Worm (Caenorhabditis elegans) whole organism, L4 larva: ENCODE results near the gene fcd-2.
A peak's percentile ranks its signal among the peaks of the same experiment; 100 is the strongest.
"Not testable (repeated sequence)": the region's sequence is repeated elsewhere in the genome, so short reads cannot be mapped to it uniquely, and the experiment has no call there.

ENCODE experiments used
- D1046.2 ChIP-seq: fragments of 200-800 bp; sonication (Bioruptor generic); IDR thresholded peaks from 2 replicates; pipeline ENCODE4 v1.3.6; 2022; ENCODE audit warnings: missing genetic modification characterization, missing compliant biosample characterization
- F49E8.2 ChIP-seq: sonication (generic microtip); optimal IDR thresholded peaks from 2 replicates; lab custom pipeline; 2016; ENCODE audit warnings: missing compliant biosample characterization, mild to moderate bottlenecking, missing genetic modification characterization, borderline replicate concordance
- T26A8.4 ChIP-seq: fragments of 200-800 bp; sonication (Bioruptor generic); IDR thresholded peaks from 2 replicates; pipeline ENCODE4 v1.3.6; 2022; ENCODE audit warnings: missing genetic modification characterization, missing compliant biosample characterization
- Y105C5A.15 ChIP-seq: fragments of 200-800 bp; sonication (Bioruptor generic); IDR thresholded peaks from 2 replicates; pipeline ENCODE4 v1.3.6; 2022; ENCODE audit warnings: missing genetic modification characterization, missing compliant biosample characterization
- Y48G9A.11 ChIP-seq: fragments of 200-800 bp; sonication (Bioruptor generic); IDR thresholded peaks from 2 replicates; pipeline ENCODE4 v1.3.6; 2022; ENCODE audit warnings: missing genetic modification reagents, missing genetic modification characterization, missing compliant biosample characterization
- Y75B8A.6 ChIP-seq: fragments of 200-800 bp; sonication (Bioruptor generic); IDR thresholded peaks from 2 replicates; pipeline ENCODE4 v1.3.6; 2022; ENCODE audit warnings: missing genetic modification reagents, missing genetic modification characterization, missing compliant biosample characterization
- ZK337.2 ChIP-seq: fragments of 200-800 bp; sonication (Bioruptor generic); IDR thresholded peaks from 2 replicates; pipeline ENCODE4 v1.3.6; 2022; ENCODE audit warnings: missing genetic modification reagents, missing genetic modification characterization, missing compliant biosample characterization
- ZK546.5 ChIP-seq, 2 experiments: sonication (generic microtip); optimal IDR thresholded peaks; 2 replicates each; lab custom pipeline; 2017; ENCODE audit warnings: missing biosample characterization in 2 of 2, missing genetic modification characterization in 2 of 2
- aha-1 ChIP-seq: fragments of 150-350 bp; peaks from one replicate; lab custom pipeline; 2014; ENCODE audit warnings: missing biosample characterization, missing genetic modification characterization
- arid-1 ChIP-seq: fragments of 200-800 bp; sonication (Bioruptor generic); conservative IDR thresholded peaks from 2 replicates; pipeline ENCODE4 v1.3.6; 2022; ENCODE audit warnings: missing genetic modification reagents, missing genetic modification characterization, missing compliant biosample characterization
- ceh-32 ChIP-seq: sonication (generic microtip); optimal IDR thresholded peaks from 2 replicates; lab custom pipeline; 2016; ENCODE audit warnings: mild to moderate bottlenecking, missing genetic modification characterization, missing compliant biosample characterization; ENCODE audit not compliant: poor library complexity
- ceh-44 ChIP-seq: fragments of 200-800 bp; sonication (Bioruptor generic); IDR thresholded peaks from 2 replicates; pipeline ENCODE4 v1.3.6; 2022; ENCODE audit warnings: missing genetic modification reagents, missing genetic modification characterization, missing compliant biosample characterization
- ctbp-1 ChIP-seq: fragments of 200-800 bp; sonication (Bioruptor generic); IDR thresholded peaks from 2 replicates; pipeline ENCODE4 v1.3.6; 2022; ENCODE audit warnings: missing genetic modification reagents, missing genetic modification characterization, missing compliant biosample characterization
- daf-8 ChIP-seq: fragments of 200-800 bp; sonication (Bioruptor generic); IDR thresholded peaks from 2 replicates; pipeline ENCODE4 v1.3.6; 2022; ENCODE audit warnings: missing genetic modification characterization, missing compliant biosample characterization
- dmd-8 ChIP-seq: fragments of 200-800 bp; sonication (Bioruptor generic); IDR thresholded peaks from 2 replicates; pipeline ENCODE4 v1.3.6; 2022; ENCODE audit warnings: missing genetic modification characterization, missing compliant biosample characterization
- dmd-9 ChIP-seq: fragments of 200-800 bp; sonication (Bioruptor generic); IDR thresholded peaks from 2 replicates; pipeline ENCODE4 v1.3.6; 2022; ENCODE audit warnings: missing genetic modification reagents, missing genetic modification characterization, missing compliant biosample characterization
- dpl-1 ChIP-seq: fragments of 150-350 bp; optimal IDR thresholded peaks from 2 replicates; lab custom pipeline; 2014; ENCODE audit warnings: missing biosample characterization, missing genetic modification reagents, missing genetic modification characterization
- duxl-1 ChIP-seq: sonication (generic microtip); optimal IDR thresholded peaks from 2 replicates; lab custom pipeline; 2016; ENCODE audit warnings: mild to moderate bottlenecking, missing genetic modification characterization, moderate library complexity, missing compliant biosample characterization; ENCODE audit not compliant: poor library complexity
- lim-7 ChIP-seq: fragments of 200-800 bp; sonication (Bioruptor generic); IDR thresholded peaks from 2 replicates; pipeline ENCODE4 v1.3.6; 2022; ENCODE audit warnings: missing genetic modification characterization, missing compliant biosample characterization
- lin-1 ChIP-seq: fragments of 200-800 bp; sonication (Bioruptor generic); IDR thresholded peaks from 2 replicates; pipeline ENCODE4 v1.3.6; 2022; ENCODE audit warnings: missing genetic modification reagents, missing genetic modification characterization, missing compliant biosample characterization
- lin-13 ChIP-seq: fragments of 150-350 bp; optimal IDR thresholded peaks from 2 replicates; lab custom pipeline; 2014; ENCODE audit warnings: missing biosample characterization, missing genetic modification reagents, missing genetic modification characterization
- lin-38 ChIP-seq: fragments of 200-800 bp; sonication (Bioruptor generic); IDR thresholded peaks from 2 replicates; pipeline ENCODE4 v1.3.6; 2022; ENCODE audit warnings: missing genetic modification reagents, missing genetic modification characterization, missing compliant biosample characterization
- madf-5 ChIP-seq, 2 experiments: fragments of 200-800 bp; sonication (Bioruptor generic); IDR thresholded peaks; 2 replicates each; pipeline ENCODE4 v1.3.6; 2022; ENCODE audit warnings: missing compliant biosample characterization in 2 of 2, missing genetic modification characterization in 2 of 2
- mdt-29 ChIP-seq: fragments of 200-800 bp; sonication (Bioruptor generic); IDR thresholded peaks from 2 replicates; pipeline ENCODE4 v1.3.6; 2022; ENCODE audit warnings: missing genetic modification reagents, missing genetic modification characterization, missing compliant biosample characterization
- mep-1 ChIP-seq: fragments of 150-350 bp; sonication (generic microtip); optimal IDR thresholded peaks from 3 replicates; lab custom pipeline; 2014; ENCODE audit warnings: missing biosample characterization, missing genetic modification characterization
- mxl-3 ChIP-seq: fragments of 200-800 bp; sonication (Bioruptor generic); optimal IDR thresholded peaks from 2 replicates; lab custom pipeline; 2018; ENCODE audit warnings: mild to moderate bottlenecking, missing genetic modification characterization, missing compliant biosample characterization
- nhr-102 ChIP-seq: sonication (generic microtip); optimal IDR thresholded peaks from 2 replicates; lab custom pipeline; 2016; ENCODE audit warnings: mild to moderate bottlenecking, missing genetic modification characterization, moderate library complexity, missing compliant biosample characterization
- nhr-41 ChIP-seq: fragments of 200-800 bp; sonication (Bioruptor generic); IDR thresholded peaks from 2 replicates; pipeline ENCODE4 v1.3.6; 2022; ENCODE audit warnings: missing genetic modification reagents, missing genetic modification characterization, missing compliant biosample characterization
- pha-4 ChIP-seq, 2 experiments: fragments of 150-350 bp in 1 of 2; fragments of 200-800 bp in 1 of 2; sonication (Bioruptor generic) in 1 of 2; IDR thresholded peaks in 1 of 2; optimal IDR thresholded peaks in 1 of 2; 2 replicates each; pipeline versions ENCODE4 v1.3.6 to Lab custom; 2014 to 2022; ENCODE audit warnings: missing genetic modification characterization in 2 of 2, missing genetic modification reagents in 2 of 2, missing biosample characterization in 1 of 2, missing compliant biosample characterization in 1 of 2
- saeg-2 ChIP-seq: fragments of 200-800 bp; sonication (Bioruptor generic); IDR thresholded peaks from 2 replicates; pipeline ENCODE4 v1.3.6; 2022; ENCODE audit warnings: missing genetic modification reagents, missing genetic modification characterization, missing compliant biosample characterization
- set-16 ChIP-seq: fragments of 200-800 bp; sonication (Bioruptor generic); IDR thresholded peaks from 2 replicates; pipeline ENCODE4 v1.3.6; 2022; ENCODE audit warnings: missing genetic modification reagents, missing genetic modification characterization, missing compliant biosample characterization
- snpc-1.2 ChIP-seq: fragments of 200-800 bp; sonication (Bioruptor generic); IDR thresholded peaks from 2 replicates; pipeline ENCODE4 v1.3.6; 2022; ENCODE audit warnings: missing genetic modification reagents, missing genetic modification characterization, missing compliant biosample characterization
- spr-3 ChIP-seq: fragments of 200-800 bp; sonication (Bioruptor generic); optimal IDR thresholded peaks from 2 replicates; lab custom pipeline; 2018; ENCODE audit warnings: mild to moderate bottlenecking, missing genetic modification characterization, missing compliant biosample characterization
- tra-1 ChIP-seq: fragments of 200-800 bp; sonication (Bioruptor generic); IDR thresholded peaks from 2 replicates; pipeline ENCODE4 v1.3.6; 2022; ENCODE audit warnings: missing genetic modification reagents, missing genetic modification characterization, missing compliant biosample characterization
- vab-7 ChIP-seq: fragments of 200-800 bp; sonication (Bioruptor generic); IDR thresholded peaks from 2 replicates; pipeline ENCODE4 v1.3.6; 2022; ENCODE audit warnings: missing genetic modification reagents, missing genetic modification characterization, missing compliant biosample characterization
- zag-1 ChIP-seq: fragments of 150-350 bp; optimal IDR thresholded peaks from 2 replicates; lab custom pipeline; 2014; ENCODE audit warnings: missing biosample characterization, missing genetic modification characterization
- zfp-2 ChIP-seq: sonication (generic microtip); optimal IDR thresholded peaks from 2 replicates; lab custom pipeline; 2016; ENCODE audit warnings: mild to moderate bottlenecking, missing genetic modification characterization, missing compliant biosample characterization
- zfp-3 ChIP-seq: fragments of 200-800 bp; sonication (Bioruptor generic); conservative IDR thresholded peaks from 2 replicates; pipeline ENCODE4 v1.3.6; 2022; ENCODE audit warnings: missing genetic modification reagents, missing genetic modification characterization, missing compliant biosample characterization
- ztf-11 ChIP-seq: fragments of 150-350 bp; optimal IDR thresholded peaks from 2 replicates; lab custom pipeline; 2014; ENCODE audit warnings: missing biosample characterization, missing genetic modification characterization

fcd-2 gene

DNA sequence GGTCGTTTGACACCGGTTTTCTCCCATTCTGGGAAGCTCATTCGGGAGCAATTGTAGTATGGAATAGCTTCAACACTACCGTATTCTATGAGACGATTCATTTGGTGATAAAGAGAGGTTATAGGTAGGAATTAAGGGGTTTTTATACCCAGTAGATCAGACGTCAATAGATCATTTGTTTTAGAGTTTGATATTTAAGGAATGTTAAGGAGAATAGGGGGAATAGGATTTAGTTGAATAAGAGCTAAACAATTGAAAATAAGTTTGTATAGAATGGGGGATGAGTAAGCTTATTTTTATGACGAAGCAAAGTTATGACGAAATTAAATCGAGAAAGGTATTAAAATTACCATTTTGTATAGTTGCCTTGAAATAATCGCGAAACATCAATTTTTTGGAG, 27.8 kb downstream of the fcd-2 start, which contains the start of gene srt-47:
TSS of gene srt-47 (minus strand) at position 101 of the 400 bp plus-strand sequence.
- TF ChIP-seq saeg-2 (GFP tag; lab: Robert Waterston, UW) = no peak
- no peak for TF ChIP-seq mxl-3 (GFP tag; lab: Kevin White, UChicago)
- TF ChIP-seq ZK337.2 = no peak
- no peak for TF ChIP-seq T26A8.4 (GFP tag; lab: Robert Waterston, UW)
- no peak for TF ChIP-seq set-16
- no peak for TF ChIP-seq ctbp-1 (GFP tag; lab: Robert Waterston, UW)
- no peak for TF ChIP-seq ZK546.5 (tag; optimal IDR thresholded peaks at IDR 0.05; lab: Kevin White, UChicago)
- no peak for TF ChIP-seq nhr-102
- no peak for TF ChIP-seq zag-1 (tag; lab: Kevin White, UChicago)
- TF ChIP-seq duxl-1 (tag; lab: Kevin White, UChicago) = no peak
- no peak for TF ChIP-seq arid-1 (GFP tag; lab: Robert Waterston, UW)
- TF ChIP-seq spr-3 (GFP tag; lab: Kevin White, UChicago) = no peak
- no peak for TF ChIP-seq dpl-1
- TF ChIP-seq lin-1 (GFP tag; lab: Robert Waterston, UW) = no peak

ce11 chrIV:15056081-15056586, 30.6 kb downstream of the fcd-2 start, which contains the start of gene Y41E3.19:
Y41E3.19 (plus strand) TSS chrIV:15056131.
- TF ChIP-seq ztf-11 (tag; lab: Kevin White, UChicago) (no peak), snpc-1.2 (GFP tag; lab: Robert Waterston, UW) (peak; percentile 68; the same call in 1 of the 2 replicates)

DNA sequence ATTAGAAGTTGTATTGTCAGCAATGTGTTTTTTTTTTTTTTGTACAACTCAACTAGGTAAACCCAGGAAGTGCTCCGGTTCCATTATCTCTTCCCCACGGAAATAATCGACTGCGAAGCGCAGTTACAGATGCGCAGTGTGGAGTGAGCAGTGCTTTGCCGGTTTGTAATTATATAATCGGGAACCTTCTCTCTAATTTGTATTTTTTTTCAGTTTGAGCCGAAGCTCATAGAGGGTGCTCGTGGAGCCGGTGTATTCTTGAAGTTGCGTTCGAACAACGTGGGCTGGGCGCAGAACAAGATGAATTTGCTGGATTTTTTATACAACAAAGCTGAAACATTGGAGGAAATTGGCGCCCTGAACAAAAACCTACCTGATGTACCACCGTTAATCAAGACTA, 32.5 kb downstream of the fcd-2 start, which contains the start of gene Y41E3.13:
TSS of gene Y41E3.13 (plus strand) at position 301 of the 400 bp plus-strand sequence.
- TF ChIP-seq mep-1 (no peak), zfp-2 (tag; lab: Kevin White, UChicago) (no peak), ceh-32 (no peak), aha-1 (tag; lab: Kevin White, UChicago) (peak; percentile 14)

DNA sequence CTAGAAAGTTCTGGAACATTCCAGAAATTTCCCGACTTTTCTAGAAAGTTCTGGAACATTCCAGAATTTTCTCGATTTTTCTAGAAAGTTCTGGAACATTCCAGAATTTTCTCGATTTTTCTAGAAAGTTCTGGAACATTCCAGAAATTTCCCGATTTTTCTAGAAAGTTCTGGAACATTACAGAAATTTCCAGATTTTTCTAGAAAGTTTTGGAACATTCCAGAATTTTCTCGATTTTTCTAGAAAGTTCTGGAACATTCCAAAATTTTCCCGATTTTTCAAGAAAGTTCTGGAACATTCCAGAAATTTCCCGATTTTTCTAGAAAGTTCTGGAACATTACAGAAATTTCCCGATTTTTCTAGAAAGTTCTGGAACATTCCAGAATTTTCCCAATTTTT, 33.6 kb downstream of the fcd-2 start:
- TF ChIP-seq zfp-3 (GFP tag; lab: Robert Waterston, UW) = peak; percentile 78; the same call in 1 of the 2 replicates
- peak; percentile 99 for TF ChIP-seq mdt-29 (GFP tag; lab: Robert Waterston, UW)
- TF ChIP-seq tra-1 (GFP tag; lab: Robert Waterston, UW) = peak; percentile 78; the same call in 1 of the 2 replicates
- TF ChIP-seq lin-38 (GFP tag; lab: Robert Waterston, UW) = peak; percentile 67
- peak; percentile 73; the same call in 1 of the 2 replicates for TF ChIP-seq Y75B8A.6 (GFP tag; lab: Robert Waterston, UW)
- TF ChIP-seq dmd-9 (GFP tag; lab: Robert Waterston, UW) = 0 out of 2 replicates have a peak, but pooled peaks have one; percentile 63
- peak; percentile 87 for TF ChIP-seq dmd-8 (GFP tag; lab: Robert Waterston, UW)
- peak in 1 of 2 experiments; percentile 71; a peak in 1 of 4 replicates for TF ChIP-seq madf-5 (GFP tag; IDR thresholded peaks at IDR 0.05; lab: Robert Waterston, UW)
- peak; percentile 88 for TF ChIP-seq arid-1 (GFP tag; lab: Robert Waterston, UW)
- TF ChIP-seq snpc-1.2 (GFP tag; lab: Robert Waterston, UW) = peak; percentile 98
- peak; percentile 92 for TF ChIP-seq Y48G9A.11
- TF ChIP-seq Y105C5A.15 (GFP tag; lab: Robert Waterston, UW) = peak; percentile 96
- peak; percentile 48 for TF ChIP-seq F49E8.2 (tag; lab: Kevin White, UChicago)
- peak; percentile 92 for TF ChIP-seq pha-4 (GFP tag; IDR thresholded peaks at IDR 0.05; lab: Robert Waterston, UW)
- TF ChIP-seq pha-4 (tag; optimal IDR thresholded peaks at IDR 0.05; lab: Kevin White, UChicago) = not testable (repeated sequence)
- TF ChIP-seq vab-7 (GFP tag; lab: Robert Waterston, UW) = peak; percentile 93
- TF ChIP-seq lin-1 (GFP tag; lab: Robert Waterston, UW) = peak; percentile 90
- peak; percentile 92 for TF ChIP-seq ctbp-1 (GFP tag; lab: Robert Waterston, UW)
- peak; percentile 61 for TF ChIP-seq lin-13 (GFP tag; lab: Kevin White, UChicago)
- peak; percentile 78; the same call in 1 of the 2 replicates for TF ChIP-seq nhr-41 (GFP tag; lab: Robert Waterston, UW)
- peak; percentile 78 for TF ChIP-seq lim-7 (GFP tag; lab: Robert Waterston, UW)
- 0 out of 2 replicates have a peak, but pooled peaks have one; percentile 15 for TF ChIP-seq daf-8 (GFP tag; lab: Robert Waterston, UW)
- TF ChIP-seq ZK337.2 = peak; percentile 69
- peak; percentile 80; the same call in 1 of the 2 replicates for TF ChIP-seq D1046.2 (GFP tag; lab: Robert Waterston, UW)
- peak; percentile 82 for TF ChIP-seq ceh-44 (GFP tag; lab: Robert Waterston, UW)
